Fruit fly (Drosophila melanogaster) whole organism, embryonic: ENCODE data around the gene maca.

Experiments used
- Asciz ChIP-seq: fragments of 200-800 bp; sonication (Bioruptor generic); optimal IDR thresholded peaks from 2 replicates; lab custom pipeline; 2017; ENCODE audit warnings: missing biosample characterization, mild to moderate bottlenecking, missing genetic modification characterization, missing genetic modification reagents
- Atf-2 ChIP-seq: fragments of 200-800 bp; sonication (Bioruptor generic); optimal IDR thresholded peaks from 2 replicates; lab custom pipeline; 2016; ENCODE audit warnings: missing biosample characterization, missing genetic modification characterization
- Bdp1 ChIP-seq: fragments of 200-800 bp; sonication (Bioruptor generic); optimal IDR thresholded peaks from 3 replicates; lab custom pipeline; 2016; ENCODE audit warnings: missing biosample characterization, missing genetic modification characterization
- CG10267 ChIP-seq: fragments of 200-800 bp; sonication (Bioruptor generic); optimal IDR thresholded peaks from 2 replicates; lab custom pipeline; 2018; ENCODE audit warnings: missing biosample characterization, mild to moderate bottlenecking, missing genetic modification characterization, moderate library complexity
- CG11398 ChIP-seq: fragments of 200-800 bp; sonication (Bioruptor generic); optimal IDR thresholded peaks from 2 replicates; lab custom pipeline; 2016; ENCODE audit warnings: missing biosample characterization, missing genetic modification characterization
- CG11504 ChIP-seq: fragments of 200-800 bp; sonication (Bioruptor generic); optimal IDR thresholded peaks from 3 replicates; lab custom pipeline; 2019; ENCODE audit warnings: missing biosample characterization, mild to moderate bottlenecking, missing genetic modification characterization, moderate library complexity
- CG11723 ChIP-seq: fragments of 200-800 bp; sonication (Bioruptor generic); optimal IDR thresholded peaks from 2 replicates; lab custom pipeline; 2017; ENCODE audit warnings: missing biosample characterization, mild to moderate bottlenecking, missing genetic modification characterization
- CG12299 ChIP-seq: fragments of 200-800 bp; sonication (Bioruptor generic); optimal IDR thresholded peaks from 2 replicates; lab custom pipeline; 2018; ENCODE audit warnings: missing biosample characterization, mild to moderate bottlenecking, missing genetic modification characterization
- CG1233 ChIP-seq: fragments of 200-800 bp; sonication (Bioruptor generic); optimal IDR thresholded peaks from 4 replicates; lab custom pipeline; 2018; ENCODE audit warnings: missing biosample characterization, mild to moderate bottlenecking, missing genetic modification characterization
- CG14441 ChIP-seq: fragments of 200-800 bp; sonication (Bioruptor generic); IDR thresholded peaks from 2 replicates; pipeline ENCODE4 v1.3.6; 2022; ENCODE audit warnings: missing biosample characterization, missing genetic modification characterization
- CG18476 ChIP-seq: fragments of 200-800 bp; sonication (Bioruptor generic); optimal IDR thresholded peaks from 2 replicates; lab custom pipeline; 2016; ENCODE audit warnings: missing biosample characterization, mild to moderate bottlenecking, missing genetic modification characterization
- CG18619 ChIP-seq: fragments of 200-800 bp; sonication (Bioruptor generic); optimal IDR thresholded peaks from 3 replicates; lab custom pipeline; 2017; ENCODE audit warnings: missing biosample characterization, mild to moderate bottlenecking, missing genetic modification characterization
- CG2199 ChIP-seq: fragments of 200-800 bp; sonication (Bioruptor generic); IDR thresholded peaks from 3 replicates; pipeline ENCODE4 v1.3.6; 2022; ENCODE audit warnings: missing biosample characterization, missing genetic modification characterization
- CG2202 ChIP-seq: fragments of 200-800 bp; sonication (Bioruptor generic); optimal IDR thresholded peaks from 2 replicates; lab custom pipeline; 2018; ENCODE audit warnings: missing biosample characterization, mild to moderate bottlenecking, missing genetic modification characterization
- CG2678 ChIP-seq: fragments of 200-800 bp; sonication (Bioruptor generic); optimal IDR thresholded peaks from 3 replicates; lab custom pipeline; 2019; ENCODE audit warnings: missing biosample characterization, mild to moderate bottlenecking, missing genetic modification characterization, moderate library complexity
- CG30403 ChIP-seq: fragments of 200-800 bp; sonication (Bioruptor generic); optimal IDR thresholded peaks from 3 replicates; lab custom pipeline; 2016; ENCODE audit warnings: missing biosample characterization, missing genetic modification characterization
- CG3163 ChIP-seq: fragments of 200-800 bp; sonication (Bioruptor generic); optimal IDR thresholded peaks from 3 replicates; lab custom pipeline; 2016; ENCODE audit warnings: missing biosample characterization, missing genetic modification characterization
- CG3838 ChIP-seq: fragments of 200-800 bp; sonication (Bioruptor generic); optimal IDR thresholded peaks from 3 replicates; lab custom pipeline; 2016; ENCODE audit warnings: missing biosample characterization, missing genetic modification characterization
- CG4424 ChIP-seq: fragments of 200-800 bp; sonication (Bioruptor generic); optimal IDR thresholded peaks from 3 replicates; lab custom pipeline; 2016; ENCODE audit warnings: missing biosample characterization, missing genetic modification characterization
- CG7357 ChIP-seq: fragments of 200-800 bp; sonication (Bioruptor generic); IDR thresholded peaks from 3 replicates; pipeline ENCODE4 v1.3.6; 2022; ENCODE audit warnings: missing biosample characterization, missing genetic modification characterization
- CG9932 ChIP-seq: fragments of 200-800 bp; sonication (Bioruptor generic); IDR thresholded peaks from 2 replicates; pipeline ENCODE4 v1.3.6; 2022; ENCODE audit warnings: missing biosample characterization, missing genetic modification characterization
- CkIIα-i1 ChIP-seq: fragments of 200-800 bp; sonication (Bioruptor generic); IDR thresholded peaks from 2 replicates; pipeline ENCODE4 v1.3.6; 2022; ENCODE audit warnings: missing biosample characterization, missing genetic modification characterization
- Deaf1 ChIP-seq: fragments of 200-800 bp; optimal IDR thresholded peaks from 3 replicates; lab custom pipeline; 2019; ENCODE audit warnings: missing biosample characterization, mild to moderate bottlenecking, missing genetic modification characterization, moderate library complexity
- Dek ChIP-seq: fragments of 200-800 bp; sonication (Bioruptor generic); optimal IDR thresholded peaks from 3 replicates; lab custom pipeline; 2019; ENCODE audit warnings: missing biosample characterization, mild to moderate bottlenecking, missing genetic modification characterization, moderate library complexity
- HLH54F ChIP-seq: fragments of 200-800 bp; sonication (Bioruptor generic); optimal IDR thresholded peaks from 3 replicates; lab custom pipeline; 2016; ENCODE audit warnings: missing biosample characterization, missing genetic modification characterization
- MBD-R2 ChIP-seq: fragments of 200-800 bp; sonication (Bioruptor generic); IDR thresholded peaks from 2 replicates; pipeline ENCODE4 v1.3.6; 2022; ENCODE audit warnings: missing biosample characterization, missing genetic modification characterization
- PHDP ChIP-seq: fragments of 200-800 bp; sonication (Bioruptor generic); optimal IDR thresholded peaks from 3 replicates; lab custom pipeline; 2018; ENCODE audit warnings: missing biosample characterization, mild to moderate bottlenecking, missing genetic modification characterization, moderate library complexity
- Ptx1 ChIP-seq: fragments of 200-800 bp; sonication (Bioruptor generic); IDR thresholded peaks from 2 replicates; pipeline ENCODE4 v1.3.6; 2022; ENCODE audit warnings: missing biosample characterization, missing genetic modification characterization
- Six4 ChIP-seq: fragments of 200-800 bp; sonication (Bioruptor generic); optimal IDR thresholded peaks from 2 replicates; lab custom pipeline; 2016; ENCODE audit warnings: missing biosample characterization, missing genetic modification characterization
- Trl ChIP-seq, 3 experiments: fragments of >200 bp in 2 of 3; fragments of 200-800 bp in 1 of 3; sonication (Bioruptor generic) in 1 of 3; optimal IDR thresholded peaks; 2 replicates in 1 of 3; 3 replicates in 2 of 3; lab custom pipeline; 2016 to 2017; ENCODE audit warnings: missing biosample characterization in 1 of 3, missing genetic modification characterization in 1 of 3
- Vsx1 ChIP-seq: fragments of 200-800 bp; sonication (Bioruptor generic); optimal IDR thresholded peaks from 2 replicates; lab custom pipeline; 2017; ENCODE audit warnings: missing biosample characterization, mild to moderate bottlenecking, missing genetic modification characterization, missing genetic modification reagents
- bcd ChIP-seq: fragments of 200-800 bp; sonication (Bioruptor generic); optimal IDR thresholded peaks from 2 replicates; lab custom pipeline; 2017; ENCODE audit warnings: missing biosample characterization, mild to moderate bottlenecking, missing genetic modification characterization
- cad ChIP-seq: fragments of >200 bp; optimal IDR thresholded peaks from 2 replicates; lab custom pipeline; 2017; ENCODE audit warnings: missing biosample characterization, missing genetic modification characterization
- cato ChIP-seq: fragments of 200-800 bp; sonication (Bioruptor generic); optimal IDR thresholded peaks from 2 replicates; lab custom pipeline; 2016; ENCODE audit warnings: missing biosample characterization, missing genetic modification characterization, borderline replicate concordance
- caup ChIP-seq: fragments of 200-800 bp; sonication (Bioruptor generic); optimal IDR thresholded peaks from 3 replicates; lab custom pipeline; 2017; ENCODE audit warnings: missing biosample characterization, mild to moderate bottlenecking, missing genetic modification characterization, moderate library complexity; ENCODE audit not compliant: severe bottlenecking
- cg ChIP-seq: fragments of 200-800 bp; sonication (Bioruptor generic); optimal IDR thresholded peaks from 3 replicates; lab custom pipeline; 2019; ENCODE audit warnings: missing biosample characterization, mild to moderate bottlenecking, missing genetic modification characterization, moderate library complexity
- crc ChIP-seq: fragments of 200-800 bp; sonication (Bioruptor generic); optimal IDR thresholded peaks from 2 replicates; lab custom pipeline; 2016; ENCODE audit warnings: missing biosample characterization, missing genetic modification characterization
- dimm ChIP-seq: fragments of 200-800 bp; sonication (Bioruptor generic); IDR thresholded peaks from 2 replicates; pipeline ENCODE4 v1.3.6; 2022; ENCODE audit warnings: missing biosample characterization, missing genetic modification characterization
- dpn ChIP-seq, 2 experiments: fragments of 200-800 bp; sonication (Bioruptor generic); optimal IDR thresholded peaks; 3 replicates each; lab custom pipeline; 2016; ENCODE audit warnings: missing biosample characterization in 2 of 2, missing genetic modification characterization in 2 of 2
- dysf ChIP-seq: fragments of 200-800 bp; sonication (Bioruptor generic); IDR thresholded peaks from 3 replicates; pipeline ENCODE4 v1.3.6; 2022; ENCODE audit warnings: missing biosample characterization, missing genetic modification characterization
- eyg ChIP-seq: fragments of 200-800 bp; sonication (Bioruptor generic); optimal IDR thresholded peaks from 3 replicates; lab custom pipeline; 2016; ENCODE audit warnings: missing biosample characterization, missing genetic modification characterization
- fd3F ChIP-seq: fragments of 200-800 bp; sonication (Bioruptor generic); optimal IDR thresholded peaks from 2 replicates; lab custom pipeline; 2018; ENCODE audit warnings: missing biosample characterization, mild to moderate bottlenecking, missing genetic modification characterization, moderate library complexity
- gro ChIP-seq: fragments of 200-800 bp; sonication (Bioruptor generic); optimal IDR thresholded peaks from 2 replicates; lab custom pipeline; 2016; ENCODE audit warnings: missing biosample characterization, missing genetic modification characterization
- gsb ChIP-seq: fragments of 200-800 bp; sonication (Bioruptor generic); IDR thresholded peaks from 2 replicates; pipeline ENCODE4 v1.3.6; 2022; ENCODE audit warnings: missing biosample characterization, missing genetic modification characterization
- ham ChIP-seq: fragments of 200-800 bp; sonication (Bioruptor generic); IDR thresholded peaks from 2 replicates; pipeline ENCODE4 v1.3.6; 2022; ENCODE audit warnings: missing biosample characterization, missing genetic modification characterization
- ind ChIP-seq: fragments of 200-800 bp; sonication (Bioruptor generic); optimal IDR thresholded peaks from 3 replicates; lab custom pipeline; 2016; ENCODE audit warnings: missing biosample characterization, missing genetic modification characterization
- mam ChIP-seq: fragments of 200-800 bp; sonication (Bioruptor generic); optimal IDR thresholded peaks from 3 replicates; lab custom pipeline; 2016; ENCODE audit warnings: missing biosample characterization, missing genetic modification characterization
- otp ChIP-seq: fragments of 200-800 bp; sonication (Bioruptor generic); IDR thresholded peaks from 3 replicates; pipeline ENCODE4, ENCODE4 v1.3.6; 2022; ENCODE audit warnings: missing biosample characterization, missing genetic modification characterization
- seq ChIP-seq: fragments of 200-800 bp; sonication (Bioruptor generic); IDR thresholded peaks from 2 replicates; pipeline ENCODE4 v1.3.6; 2022; ENCODE audit warnings: missing biosample characterization, missing genetic modification characterization
- tap ChIP-seq: fragments of 200-800 bp; optimal IDR thresholded peaks from 3 replicates; lab custom pipeline; 2019; ENCODE audit warnings: missing biosample characterization, mild to moderate bottlenecking, missing genetic modification characterization, moderate library complexity
- ttk ChIP-seq: fragments of 200-800 bp; sonication (Bioruptor generic); IDR thresholded peaks from 2 replicates; pipeline ENCODE4 v2.1.2; 2022; ENCODE audit warnings: missing biosample characterization, missing genetic modification characterization

Gene maca

DNA sequence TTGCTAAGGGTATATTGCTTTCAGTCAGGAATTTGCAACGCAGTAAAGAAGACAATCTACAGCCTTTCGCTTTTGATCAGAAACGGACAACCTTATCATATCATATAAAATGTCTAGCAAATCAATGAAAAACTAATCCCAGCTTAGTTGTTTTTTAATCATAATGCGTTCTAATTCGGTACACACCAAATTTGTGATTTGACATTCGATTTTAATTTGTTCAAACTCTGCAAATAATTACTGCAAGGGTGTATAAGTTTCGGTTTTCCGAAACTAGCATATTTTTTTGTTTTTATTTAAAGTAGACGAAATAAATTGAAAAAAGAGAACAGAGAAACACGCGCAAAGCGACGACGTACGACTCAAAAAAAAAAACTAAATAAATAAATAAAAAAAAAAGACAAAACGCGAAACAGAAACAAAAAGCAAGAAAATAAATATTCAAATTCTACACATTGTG is 21.6 kb upstream of the maca start (continued):
- peak; percentile 20 for TF ChIP-seq CG10267 (tag; lab: Kevin White, UChicago)
- TF ChIP-seq CG11723 (GFP tag; lab: Kevin White, UChicago): no peak
- peak; percentile 30 for TF ChIP-seq Deaf1 (tag; lab: Kevin White, UChicago)
- TF ChIP-seq CG11504: peak; percentile 69
- peak; percentile 50; the same call in 1 of the 2 replicates for TF ChIP-seq CG14441
- TF ChIP-seq seq (GFP tag; lab: Robert Waterston, UW): peak; percentile 44
- no peak for TF ChIP-seq Six4
- peak; percentile 70 for TF ChIP-seq CG9932 (GFP tag; lab: Robert Waterston, UW)
- no peak for TF ChIP-seq cg (GFP tag; lab: Kevin White, UChicago)
- no peak for TF ChIP-seq dimm (GFP tag; lab: Robert Waterston, UW)
- peak; percentile 51 for TF ChIP-seq mam (GFP tag; lab: Kevin White, UChicago)
- TF ChIP-seq dpn (GFP tag; optimal IDR thresholded peaks at IDR 0.05; lab: Kevin White, UChicago): peak in 1 of 2 experiments; percentile 56
- no peak for TF ChIP-seq Bdp1 (GFP tag; lab: Kevin White, UChicago)
- peak; percentile 45 for TF ChIP-seq ttk
- TF ChIP-seq Dek (tag; lab: Kevin White, UChicago): peak; percentile 39
- peak; percentile 4 for TF ChIP-seq crc (GFP tag; lab: Kevin White, UChicago)
- TF ChIP-seq CG4424 (GFP tag; lab: Kevin White, UChicago): peak; percentile 43
- peak; percentile 65 for TF ChIP-seq fd3F
- peak; percentile 34 for TF ChIP-seq Vsx1 (GFP tag; lab: Kevin White, UChicago)
- no peak for TF ChIP-seq cad (GFP tag; lab: Kevin White, UChicago)
- no peak for TF ChIP-seq CG3163
- TF ChIP-seq CG7357 (GFP tag; lab: Robert Waterston, UW): 0 out of 3 replicates have a peak, but pooled peaks have one; percentile 47
- TF ChIP-seq CG2199 (GFP tag; lab: Robert Waterston, UW): no peak
- peak; percentile 77 for TF ChIP-seq CG2678 (tag; lab: Kevin White, UChicago)
- TF ChIP-seq eyg (GFP tag; lab: Kevin White, UChicago): no peak
- TF ChIP-seq CG18619 (GFP tag; lab: Kevin White, UChicago): peak; percentile 37
- peak; percentile 56 for TF ChIP-seq CG1233 (GFP tag; lab: Kevin White, UChicago)
- peak; percentile 37 for TF ChIP-seq bcd
- TF ChIP-seq CG18476 (GFP tag; lab: Kevin White, UChicago): peak; percentile 25
- TF ChIP-seq MBD-R2 (GFP tag; lab: Robert Waterston, UW): peak; percentile 20; the same call in 1 of the 2 replicates
- TF ChIP-seq PHDP (tag; lab: Kevin White, UChicago): peak; percentile 46
- TF ChIP-seq otp (GFP tag; lab: Robert Waterston, UW): no peak
- peak; percentile 43 for TF ChIP-seq caup (GFP tag; lab: Kevin White, UChicago)
- TF ChIP-seq tap (tag; lab: Kevin White, UChicago): peak; percentile 44
- TF ChIP-seq CkIIα-i1 (GFP tag; lab: Robert Waterston, UW): no peak
- peak; percentile 56 for TF ChIP-seq HLH54F (GFP tag; lab: Kevin White, UChicago)
- TF ChIP-seq cato: no peak
- no peak for TF ChIP-seq CG2202 (tag; lab: Kevin White, UChicago)
- TF ChIP-seq gsb (GFP tag; lab: Robert Waterston, UW): 0 out of 2 replicates have a peak, but pooled peaks have one; percentile 28
- TF ChIP-seq ind (GFP tag; lab: Kevin White, UChicago): peak; percentile 61
- TF ChIP-seq Trl (optimal IDR thresholded peaks at IDR 0.05; lab: Kevin White, UChicago): no peak
- peak; percentile 37 for TF ChIP-seq Trl (GFP tag; optimal IDR thresholded peaks at IDR 0.05; lab: Kevin White, UChicago)
- no peak for TF ChIP-seq CG12299 (tag; lab: Kevin White, UChicago)
- peak; percentile 68; the same call in 1 of the 3 replicates for TF ChIP-seq dysf (GFP tag; lab: Robert Waterston, UW)
- TF ChIP-seq CG11398: no peak
- peak; percentile 50; the same call in 1 of the 2 replicates for TF ChIP-seq Ptx1 (GFP tag; lab: Robert Waterston, UW)
- peak; percentile 20 for TF ChIP-seq Atf-2 (GFP tag; lab: Kevin White, UChicago)
- TF ChIP-seq gro (GFP tag; lab: Kevin White, UChicago): peak; percentile 42
- TF ChIP-seq Asciz (GFP tag; lab: Kevin White, UChicago): no peak
- TF ChIP-seq ham (GFP tag; lab: Robert Waterston, UW): no peak
- peak; percentile 51 for TF ChIP-seq CG30403 (GFP tag; lab: Kevin White, UChicago)
- peak; percentile 2 for TF ChIP-seq CG3838
